Worm (Caenorhabditis elegans) whole organism, L4 larva: Measurements from ENCODE around the gene tmem-138.

Source experiments
- D1046.2 ChIP-seq: fragments of 200-800 bp; sonication (Bioruptor generic); IDR thresholded peaks from 2 replicates; pipeline ENCODE4 v1.3.6; 2022; ENCODE audit warnings: missing genetic modification characterization, missing compliant biosample characterization
- F26F4.8 ChIP-seq: fragments of 200-800 bp; sonication (Bioruptor generic); conservative IDR thresholded peaks from 2 replicates; pipeline ENCODE4 v1.3.6; 2022; ENCODE audit warnings: missing genetic modification characterization, missing compliant biosample characterization
- R02D3.7 ChIP-seq: fragments of 150-350 bp; sonication (generic microtip); optimal IDR thresholded peaks from 3 replicates; lab custom pipeline; 2014; ENCODE audit warnings: missing biosample characterization, missing genetic modification characterization
- T20F7.1 ChIP-seq: fragments of 200-800 bp; sonication (Bioruptor generic); optimal IDR thresholded peaks from 2 replicates; lab custom pipeline; 2018; ENCODE audit warnings: mild to moderate bottlenecking, missing genetic modification characterization, missing compliant biosample characterization
- T26A8.4 ChIP-seq: fragments of 200-800 bp; sonication (Bioruptor generic); IDR thresholded peaks from 2 replicates; pipeline ENCODE4 v1.3.6; 2022; ENCODE audit warnings: missing genetic modification characterization, missing compliant biosample characterization
- Y48G9A.11 ChIP-seq: fragments of 200-800 bp; sonication (Bioruptor generic); IDR thresholded peaks from 2 replicates; pipeline ENCODE4 v1.3.6; 2022; ENCODE audit warnings: missing genetic modification reagents, missing genetic modification characterization, missing compliant biosample characterization
- ZK546.5 ChIP-seq, 2 experiments: sonication (generic microtip); optimal IDR thresholded peaks; 2 replicates each; lab custom pipeline; 2017; ENCODE audit warnings: missing biosample characterization in 2 of 2, missing genetic modification characterization in 2 of 2
- aha-1 ChIP-seq: fragments of 150-350 bp; peaks from one replicate; lab custom pipeline; 2014; ENCODE audit warnings: missing biosample characterization, missing genetic modification characterization
- arid-1 ChIP-seq: fragments of 200-800 bp; sonication (Bioruptor generic); conservative IDR thresholded peaks from 2 replicates; pipeline ENCODE4 v1.3.6; 2022; ENCODE audit warnings: missing genetic modification reagents, missing genetic modification characterization, missing compliant biosample characterization
- ctbp-1 ChIP-seq: fragments of 200-800 bp; sonication (Bioruptor generic); IDR thresholded peaks from 2 replicates; pipeline ENCODE4 v1.3.6; 2022; ENCODE audit warnings: missing genetic modification reagents, missing genetic modification characterization, missing compliant biosample characterization
- daf-12 ChIP-seq: fragments of 150-350 bp; optimal IDR thresholded peaks from 2 replicates; lab custom pipeline; 2014; ENCODE audit warnings: missing biosample characterization, missing genetic modification reagents, missing genetic modification characterization
- daf-16 ChIP-seq, 3 experiments: sonication (generic microtip); optimal IDR thresholded peaks; 2 replicates each; lab custom pipeline; 2016 to 2017; ENCODE audit warnings: missing genetic modification characterization in 3 of 3, missing genetic modification reagents in 3 of 3, mild to moderate bottlenecking in 2 of 3, missing compliant biosample characterization in 2 of 3, missing biosample characterization in 1 of 3, moderate library complexity in 1 of 3
- daf-19 ChIP-seq: fragments of 200-800 bp; sonication (Bioruptor generic); conservative IDR thresholded peaks from 2 replicates; pipeline ENCODE4 v1.3.6; 2022; ENCODE audit warnings: missing genetic modification characterization, missing compliant biosample characterization
- dmd-9 ChIP-seq: fragments of 200-800 bp; sonication (Bioruptor generic); IDR thresholded peaks from 2 replicates; pipeline ENCODE4 v1.3.6; 2022; ENCODE audit warnings: missing genetic modification reagents, missing genetic modification characterization, missing compliant biosample characterization
- dpl-1 ChIP-seq: fragments of 150-350 bp; optimal IDR thresholded peaks from 2 replicates; lab custom pipeline; 2014; ENCODE audit warnings: missing biosample characterization, missing genetic modification reagents, missing genetic modification characterization
- egl-43 ChIP-seq: fragments of 200-800 bp; sonication (Bioruptor generic); IDR thresholded peaks from 2 replicates; pipeline ENCODE4 v1.3.6; 2022; ENCODE audit warnings: missing genetic modification reagents, missing genetic modification characterization, missing compliant biosample characterization
- fos-1 ChIP-seq: fragments of 150-350 bp; optimal IDR thresholded peaks from 2 replicates; lab custom pipeline; 2014; ENCODE audit warnings: missing biosample characterization, missing genetic modification characterization
- hlh-30 ChIP-seq: sonication (generic microtip); optimal IDR thresholded peaks from 2 replicates; lab custom pipeline; 2017; ENCODE audit warnings: antibody characterized with exemption, mild to moderate bottlenecking, missing genetic modification characterization, missing compliant biosample characterization; ENCODE audit not compliant: insufficient read depth
- hmg-1.1 ChIP-seq: fragments of 200-800 bp; sonication (Bioruptor generic); IDR thresholded peaks from 2 replicates; pipeline ENCODE4 v1.3.6; 2022; ENCODE audit warnings: missing genetic modification reagents, missing genetic modification characterization, missing compliant biosample characterization
- lin-38 ChIP-seq: fragments of 200-800 bp; sonication (Bioruptor generic); IDR thresholded peaks from 2 replicates; pipeline ENCODE4 v1.3.6; 2022; ENCODE audit warnings: missing genetic modification reagents, missing genetic modification characterization, missing compliant biosample characterization
- lin-39 ChIP-seq: fragments of 150-350 bp; optimal IDR thresholded peaks from 2 replicates; lab custom pipeline; 2014; ENCODE audit warnings: missing biosample characterization, missing genetic modification reagents, missing genetic modification characterization
- lir-3 ChIP-seq: sonication (generic microtip); optimal IDR thresholded peaks from 2 replicates; lab custom pipeline; 2016; ENCODE audit warnings: mild to moderate bottlenecking, missing genetic modification characterization, missing compliant biosample characterization
- lsy-2 ChIP-seq, 2 experiments: fragments of 150-350 bp in 1 of 2; sonication (generic microtip) in 1 of 2; optimal IDR thresholded peaks; 2 replicates each; lab custom pipeline; 2014 to 2017; ENCODE audit warnings: missing biosample characterization in 2 of 2, missing genetic modification characterization in 2 of 2
- mes-2 ChIP-seq: sonication (generic microtip); optimal IDR thresholded peaks from 2 replicates; lab custom pipeline; 2016; ENCODE audit warnings: missing genotype, mild to moderate bottlenecking, missing genetic modification characterization, missing compliant biosample characterization; ENCODE audit not compliant: poor library complexity, severe bottlenecking
- mxl-3 ChIP-seq: fragments of 200-800 bp; sonication (Bioruptor generic); optimal IDR thresholded peaks from 2 replicates; lab custom pipeline; 2018; ENCODE audit warnings: mild to moderate bottlenecking, missing genetic modification characterization, missing compliant biosample characterization
- nhr-10 ChIP-seq: fragments of 150-350 bp; optimal IDR thresholded peaks from 2 replicates; lab custom pipeline; 2014; ENCODE audit warnings: missing biosample characterization, missing genetic modification characterization
- nhr-102 ChIP-seq: sonication (generic microtip); optimal IDR thresholded peaks from 2 replicates; lab custom pipeline; 2016; ENCODE audit warnings: mild to moderate bottlenecking, missing genetic modification characterization, moderate library complexity, missing compliant biosample characterization
- nhr-237 ChIP-seq: sonication (generic microtip); optimal IDR thresholded peaks from 2 replicates; lab custom pipeline; 2017; ENCODE audit warnings: missing biosample characterization, missing genetic modification characterization
- nhr-25 ChIP-seq: sonication (generic microtip); optimal IDR thresholded peaks from 2 replicates; lab custom pipeline; 2017; ENCODE audit warnings: missing genetic modification characterization, mild to moderate bottlenecking, missing compliant biosample characterization, antibody characterized with exemption, moderate library complexity, borderline replicate concordance; ENCODE audit not compliant: insufficient read depth
- nhr-28 ChIP-seq: fragments of 150-350 bp; optimal IDR thresholded peaks from 2 replicates; lab custom pipeline; 2014; ENCODE audit warnings: missing biosample characterization, missing genetic modification characterization
- nhr-42 ChIP-seq: fragments of 200-800 bp; sonication (Bioruptor generic); IDR thresholded peaks from 2 replicates; pipeline ENCODE4 v1.3.6; 2022; ENCODE audit warnings: missing genetic modification characterization, missing compliant biosample characterization
- nhr-6 ChIP-seq: fragments of 150-350 bp; optimal IDR thresholded peaks from 2 replicates; lab custom pipeline; 2014; ENCODE audit warnings: missing biosample characterization, missing genetic modification characterization
- pqm-1 ChIP-seq: sonication (generic microtip); optimal IDR thresholded peaks from 2 replicates; lab custom pipeline; 2017; ENCODE audit warnings: missing biosample characterization, missing genetic modification characterization
- sdz-12 ChIP-seq: fragments of 200-800 bp; sonication (Bioruptor generic); optimal IDR thresholded peaks from 2 replicates; lab custom pipeline; 2018; ENCODE audit warnings: mild to moderate bottlenecking, missing genetic modification characterization, missing compliant biosample characterization
- set-16 ChIP-seq: fragments of 200-800 bp; sonication (Bioruptor generic); IDR thresholded peaks from 2 replicates; pipeline ENCODE4 v1.3.6; 2022; ENCODE audit warnings: missing genetic modification reagents, missing genetic modification characterization, missing compliant biosample characterization
- skn-1 ChIP-seq: fragments of 150-350 bp; optimal IDR thresholded peaks from 2 replicates; lab custom pipeline; 2014; ENCODE audit warnings: missing biosample characterization, missing genetic modification characterization
- unc-62 ChIP-seq, 3 experiments: fragments of 150-350 bp in 1 of 3; sonication (generic microtip); optimal IDR thresholded peaks in 2 of 3; peaks in 1 of 3; 1 replicate in 1 of 3; 2 replicates in 2 of 3; lab custom pipeline; 2014 to 2017; ENCODE audit warnings: missing biosample characterization in 3 of 3, missing genetic modification characterization in 3 of 3, missing genetic modification reagents in 3 of 3, missing genotype in 1 of 3
- zfp-2 ChIP-seq: sonication (generic microtip); optimal IDR thresholded peaks from 2 replicates; lab custom pipeline; 2016; ENCODE audit warnings: mild to moderate bottlenecking, missing genetic modification characterization, missing compliant biosample characterization
- zip-2 ChIP-seq: fragments of 150-350 bp; optimal IDR thresholded peaks from 2 replicates; lab custom pipeline; 2014; ENCODE audit warnings: missing biosample characterization, missing genetic modification characterization

tmem-138 gene

ce11 chrII:8160916-8161315, 3.8 kb downstream of the tmem-138 start:
- no peak for TF ChIP-seq nhr-6 (tag; lab: Kevin White, UChicago)
- TF ChIP-seq skn-1 (tag; lab: Kevin White, UChicago): no peak
- TF ChIP-seq nhr-25 (tag; lab: Kevin White, UChicago): no peak
- TF ChIP-seq lir-3 (tag; lab: Kevin White, UChicago): no peak
- TF ChIP-seq unc-62 (GFP tag; optimal IDR thresholded peaks at IDR 0.05 in 1 of 2; lab: Kevin White, UChicago): peak in 1 of 2 experiments; percentile 90
- TF ChIP-seq unc-62 (tag; optimal IDR thresholded peaks at IDR 0.05; lab: Kevin White, UChicago): no peak
- no peak for TF ChIP-seq dmd-9 (GFP tag; lab: Robert Waterston, UW)
- no peak for TF ChIP-seq Y48G9A.11
- TF ChIP-seq nhr-10: no peak
- no peak for TF ChIP-seq hmg-1.1
- TF ChIP-seq aha-1 (tag; lab: Kevin White, UChicago): peak; percentile 9

- TF ChIP-seq mxl-3 (GFP tag; lab: Kevin White, UChicago) (no peak), nhr-25 (tag; lab: Kevin White, UChicago) (no peak), R02D3.7 (tag; lab: Kevin White, UChicago) (no peak), fos-1 (tag; lab: Kevin White, UChicago) (no peak), lin-38 (GFP tag; lab: Robert Waterston, UW) (peak; percentile 88), nhr-42 (no peak), nhr-6 (tag; lab: Kevin White, UChicago) (peak; percentile 0), lin-39 (no peak), mes-2 (tag; lab: Kevin White, UChicago) (peak; percentile 59), T26A8.4 (GFP tag; lab: Robert Waterston, UW) (no peak), egl-43 (no peak), nhr-102 (tag; lab: Kevin White, UChicago) (no peak), set-16 (no peak), T20F7.1 (GFP tag; lab: Kevin White, UChicago) (peak; percentile 92), Y48G9A.11 (peak; percentile 84), sdz-12 (no peak), daf-19 (GFP tag; lab: Robert Waterston, UW) (no peak), lsy-2 (tag; optimal IDR thresholded peaks at IDR 0.05; lab: Kevin White, UChicago) (peak in 1 of 2 experiments; percentile 84), nhr-237 (tag; lab: Kevin White, UChicago) (no peak), dpl-1 (GFP tag; lab: Kevin White, UChicago) (peak; percentile 73), daf-16 (GFP tag; optimal IDR thresholded peaks at IDR 0.05; lab: Kevin White, UChicago) (no peak), daf-16 (tag; optimal IDR thresholded peaks at IDR 0.05; lab: Kevin White, UChicago) (no peak), hlh-30 (tag; lab: Kevin White, UChicago) (no peak), aha-1 (tag; lab: Kevin White, UChicago) (no peak), F26F4.8 (GFP tag; lab: Robert Waterston, UW) (no peak), zfp-2 (tag; lab: Kevin White, UChicago) (no peak), skn-1 (tag; lab: Kevin White, UChicago) (no peak)
These were observed 5.1 kb downstream of the tmem-138 start, which contains the start of the genes emb-27 and rrf-3 for ce11 chrII:8162120-8162648. Gene emb-27, minus strand, starts transcription at chrII:8162170. Gene rrf-3, plus strand, starts transcription at chrII:8162465.

DNA sequence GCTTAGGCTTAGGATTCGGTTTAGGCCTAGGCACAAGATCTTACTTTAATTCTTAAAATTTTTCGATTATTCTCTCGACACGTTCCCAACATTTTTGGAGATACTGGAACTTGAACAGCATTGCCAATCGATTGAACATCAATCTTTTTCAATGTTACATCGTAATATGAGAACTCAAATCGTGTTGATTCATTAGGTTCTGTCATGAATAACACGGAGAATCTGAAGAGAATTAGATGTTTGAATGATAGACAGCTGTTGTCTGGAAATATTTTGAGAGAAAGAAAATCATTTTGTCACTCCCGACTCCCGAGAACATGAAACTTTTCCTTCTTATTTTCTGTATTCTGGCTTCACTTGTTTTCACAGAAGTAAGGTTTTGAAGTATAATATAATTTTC, 12.2 kb downstream of the tmem-138 start, which contains the start of gene T05C12.15:
Gene T05C12.15, plus strand, starts transcription at position 301 of the 400 bp plus-strand sequence.
- TF ChIP-seq pqm-1 (tag; lab: Kevin White, UChicago): no peak
- no peak for TF ChIP-seq nhr-28 (tag; lab: Kevin White, UChicago)
- TF ChIP-seq ctbp-1 (GFP tag; lab: Robert Waterston, UW): no peak
- no peak for TF ChIP-seq ZK546.5 (tag; optimal IDR thresholded peaks at IDR 0.05; lab: Kevin White, UChicago)
- no peak for TF ChIP-seq fos-1 (tag; lab: Kevin White, UChicago)
- no peak for TF ChIP-seq zip-2
- no peak for TF ChIP-seq daf-12 (tag; lab: Kevin White, UChicago)
- no peak for TF ChIP-seq nhr-10
- no peak for TF ChIP-seq arid-1 (GFP tag; lab: Robert Waterston, UW)
- TF ChIP-seq nhr-6 (tag; lab: Kevin White, UChicago): no peak
- TF ChIP-seq D1046.2 (GFP tag; lab: Robert Waterston, UW): no peak
